Worm (Caenorhabditis elegans) whole organism, late embryonic: Measurements from ENCODE around the gene F59E12.9.

Experiments
- C08G9.2 ChIP-seq: sonication (generic microtip); optimal IDR thresholded peaks from 2 replicates; lab custom pipeline; 2016; ENCODE audit warnings: mild to moderate bottlenecking, missing genetic modification characterization, moderate library complexity, missing compliant biosample characterization
- C38D4.7 ChIP-seq: fragments of 200-800 bp; sonication (Bioruptor generic); optimal IDR thresholded peaks from 2 replicates; lab custom pipeline; 2018; ENCODE audit warnings: mild to moderate bottlenecking, missing genetic modification characterization, moderate library complexity, missing compliant biosample characterization
- F13H6.1 ChIP-seq: sonication (generic microtip); optimal IDR thresholded peaks from 2 replicates; lab custom pipeline; 2016; ENCODE audit warnings: missing genetic modification characterization, missing compliant biosample characterization
- Y22D7AL.16 ChIP-seq: sonication (generic microtip); optimal IDR thresholded peaks from 2 replicates; lab custom pipeline; 2016; ENCODE audit warnings: missing genetic modification characterization, missing compliant biosample characterization
- ama-1 ChIP-seq: fragments of 150-350 bp; optimal IDR thresholded peaks from 2 replicates; lab custom pipeline; 2014
- ceh-9 ChIP-seq: sonication (generic microtip); optimal IDR thresholded peaks from 2 replicates; lab custom pipeline; 2016; ENCODE audit warnings: mild to moderate bottlenecking, missing genetic modification characterization, inconsistent platforms, missing compliant biosample characterization
- che-1 ChIP-seq: sonication (generic microtip); optimal IDR thresholded peaks from 2 replicates; lab custom pipeline; 2016; ENCODE audit warnings: mild to moderate bottlenecking, missing genetic modification characterization, missing compliant biosample characterization
- elt-4 ChIP-seq: sonication (generic microtip); optimal IDR thresholded peaks from 2 replicates; lab custom pipeline; 2016; ENCODE audit warnings: missing genetic modification characterization, missing compliant biosample characterization
- fkh-10 ChIP-seq: fragments of 150-350 bp; optimal IDR thresholded peaks from 2 replicates; lab custom pipeline; 2014; ENCODE audit warnings: missing biosample characterization, missing genetic modification reagents, missing genetic modification characterization
- nfya-1 ChIP-seq: sonication (generic microtip); optimal IDR thresholded peaks from 2 replicates; lab custom pipeline; 2017; ENCODE audit warnings: missing genetic modification characterization, mild to moderate bottlenecking, missing compliant biosample characterization, antibody characterized with exemption, moderate library complexity
- rnt-1 ChIP-seq: sonication (generic microtip); optimal IDR thresholded peaks from 2 replicates; lab custom pipeline; 2016; ENCODE audit warnings: missing genetic modification characterization, missing compliant biosample characterization
- sox-4 ChIP-seq: sonication (generic microtip); optimal IDR thresholded peaks from 2 replicates; lab custom pipeline; 2017; ENCODE audit warnings: mild to moderate bottlenecking, missing genetic modification characterization, inconsistent platforms, missing compliant biosample characterization
- zip-5 ChIP-seq: sonication (generic microtip); optimal IDR thresholded peaks from 2 replicates; lab custom pipeline; 2016; ENCODE audit warnings: missing genetic modification characterization, missing compliant biosample characterization

DNA sequence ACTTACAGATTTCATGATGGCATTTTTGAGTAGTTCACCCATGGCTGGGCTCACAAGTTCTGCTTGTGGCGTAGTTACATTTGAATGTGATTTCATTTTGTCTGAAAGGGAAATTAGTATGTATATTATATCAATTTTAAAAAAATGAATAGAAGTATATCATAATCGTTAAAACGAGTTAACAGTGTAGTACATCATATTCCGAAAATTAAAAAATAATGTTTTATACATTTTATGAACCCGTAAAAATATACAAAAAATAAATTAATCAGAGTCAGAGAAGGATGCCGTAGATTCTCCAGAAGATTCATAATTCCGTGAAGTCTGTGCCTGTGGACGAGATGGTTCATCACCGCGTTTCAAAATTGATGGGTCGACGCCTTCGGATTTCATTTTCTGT is at the start of gene F59E12.9:
- TF ChIP-seq nfya-1 (tag; lab: Kevin White, UChicago) = no peak
- TF ChIP-seq ceh-9 (tag; lab: Kevin White, UChicago) = no peak
- TF ChIP-seq rnt-1 (tag; lab: Kevin White, UChicago) = no peak
- TF ChIP-seq sox-4 (tag; lab: Kevin White, UChicago) = no peak
- no peak for TF ChIP-seq Y22D7AL.16 (tag; lab: Kevin White, UChicago)
- no peak for TF ChIP-seq elt-4 (tag; lab: Kevin White, UChicago)
- no peak for TF ChIP-seq C08G9.2
- TF ChIP-seq fkh-10 = no peak
- TF ChIP-seq zip-5 (tag; lab: Kevin White, UChicago) = no peak
- TF ChIP-seq ama-1 = no peak
- TF ChIP-seq che-1 = no peak
- TF ChIP-seq F13H6.1 (tag; lab: Kevin White, UChicago) = no peak
- no peak for TF ChIP-seq C38D4.7 (GFP tag; lab: Kevin White, UChicago)
